Worm (Caenorhabditis elegans) whole organism, mixed stage, embryonic: ENCODE data around the gene R04B5.6.

Source experiments
- blmp-1 ChIP-seq: fragments of 150-350 bp; optimal IDR thresholded peaks from 2 replicates; lab custom pipeline; 2014; ENCODE audit warnings: missing biosample characterization, missing genetic modification characterization
- ceh-83 ChIP-seq: fragments of 200-800 bp; sonication (Bioruptor generic); optimal IDR thresholded peaks from 2 replicates; lab custom pipeline; 2018; ENCODE audit warnings: mild to moderate bottlenecking, missing genetic modification characterization, missing compliant biosample characterization
- ces-1 ChIP-seq: fragments of 150-350 bp; optimal IDR thresholded peaks from 2 replicates; lab custom pipeline; 2014; ENCODE audit warnings: missing biosample characterization, missing genetic modification reagents, missing genetic modification characterization
- lin-13 ChIP-seq: fragments of 150-350 bp; optimal IDR thresholded peaks from 2 replicates; lab custom pipeline; 2014; ENCODE audit warnings: missing biosample characterization, missing genetic modification characterization
- lsy-2 ChIP-seq: fragments of 150-350 bp; optimal IDR thresholded peaks from 2 replicates; lab custom pipeline; 2014; ENCODE audit warnings: missing biosample characterization, missing genetic modification characterization
- mab-5 ChIP-seq: fragments of 150-350 bp; optimal IDR thresholded peaks from 2 replicates; lab custom pipeline; 2014; ENCODE audit warnings: missing biosample characterization, missing genetic modification characterization
- nhr-76 ChIP-seq: sonication (generic microtip); optimal IDR thresholded peaks from 2 replicates; lab custom pipeline; 2017; ENCODE audit warnings: missing biosample characterization, missing genetic modification characterization
- snpc-4 ChIP-seq: fragments of 150-350 bp; optimal IDR thresholded peaks from 2 replicates; lab custom pipeline; 2014; ENCODE audit warnings: missing biosample characterization, missing genetic modification characterization
- unc-39 ChIP-seq: fragments of 150-350 bp; optimal IDR thresholded peaks from 2 replicates; lab custom pipeline; 2014; ENCODE audit warnings: missing biosample characterization, missing genetic modification characterization
- unc-62 ChIP-seq: fragments of 150-350 bp; optimal IDR thresholded peaks from 2 replicates; lab custom pipeline; 2014; ENCODE audit warnings: missing biosample characterization, missing genetic modification reagents, missing genetic modification characterization
- ztf-11 ChIP-seq: fragments of 150-350 bp; optimal IDR thresholded peaks from 2 replicates; lab custom pipeline; 2014; ENCODE audit warnings: missing biosample characterization, missing genetic modification characterization

- TF ChIP-seq nhr-76 (no peak), ztf-11 (tag; lab: Kevin White, UChicago) (no peak), lin-13 (tag; lab: Kevin White, UChicago) (no peak), lsy-2 (no peak), unc-62 (GFP tag; lab: Kevin White, UChicago) (no peak), blmp-1 (tag; lab: Kevin White, UChicago) (no peak), unc-39 (no peak), ces-1 (GFP tag; lab: Kevin White, UChicago) (no peak), mab-5 (tag; lab: Kevin White, UChicago) (no peak), ceh-83 (GFP tag; lab: Kevin White, UChicago) (no peak), snpc-4 (tag; lab: Kevin White, UChicago) (no peak)
Observed at ce11 chrV:10114329-10114728, 29.4 kb downstream of the R04B5.6 start, which contains the start of gene cht-5.
